Worm (Caenorhabditis elegans) whole organism, mixed stage, embryonic: ENCODE measurements around the gene mtpn-1.

Experiments
- M03D4.4 ChIP-seq: sonication (generic microtip); optimal IDR thresholded peaks from 2 replicates; lab custom pipeline; 2017; ENCODE audit warnings: mild to moderate bottlenecking, missing genetic modification characterization, missing compliant biosample characterization
- bed-3 ChIP-seq: fragments of 200-800 bp; sonication (Bioruptor generic); optimal IDR thresholded peaks from 3 replicates; lab custom pipeline; 2018; ENCODE audit warnings: mild to moderate bottlenecking, missing genetic modification characterization, moderate library complexity, missing compliant biosample characterization
- ceh-39 ChIP-seq: fragments of 150-350 bp; optimal IDR thresholded peaks from 2 replicates; lab custom pipeline; 2014; ENCODE audit warnings: missing biosample characterization, missing genetic modification characterization
- ceh-43 ChIP-seq: fragments of 200-800 bp; sonication (Bioruptor generic); optimal IDR thresholded peaks from 2 replicates; lab custom pipeline; 2018; ENCODE audit warnings: mild to moderate bottlenecking, missing genetic modification characterization, moderate library complexity, missing compliant biosample characterization
- ces-1 ChIP-seq: fragments of 150-350 bp; optimal IDR thresholded peaks from 2 replicates; lab custom pipeline; 2014; ENCODE audit warnings: missing biosample characterization, missing genetic modification reagents, missing genetic modification characterization
- drap-1 ChIP-seq: fragments of 200-800 bp; sonication (Bioruptor generic); optimal IDR thresholded peaks from 3 replicates; lab custom pipeline; 2018; ENCODE audit warnings: mild to moderate bottlenecking, missing genetic modification characterization, missing compliant biosample characterization
- ham-2 ChIP-seq: fragments of 200-800 bp; sonication (Bioruptor generic); optimal IDR thresholded peaks from 2 replicates; lab custom pipeline; 2018; ENCODE audit warnings: mild to moderate bottlenecking, missing genetic modification characterization, missing compliant biosample characterization
- lin-32 ChIP-seq: fragments of 200-800 bp; sonication (Bioruptor generic); optimal IDR thresholded peaks from 2 replicates; lab custom pipeline; 2018; ENCODE audit warnings: mild to moderate bottlenecking, missing genetic modification characterization, missing compliant biosample characterization
- lsy-2 ChIP-seq: fragments of 150-350 bp; optimal IDR thresholded peaks from 2 replicates; lab custom pipeline; 2014; ENCODE audit warnings: missing biosample characterization, missing genetic modification characterization
- mab-5 ChIP-seq: fragments of 150-350 bp; optimal IDR thresholded peaks from 2 replicates; lab custom pipeline; 2014; ENCODE audit warnings: missing biosample characterization, missing genetic modification characterization
- nhr-28 ChIP-seq: fragments of 150-350 bp; optimal IDR thresholded peaks from 2 replicates; lab custom pipeline; 2014; ENCODE audit warnings: missing biosample characterization, missing genetic modification characterization
- tbx-8 ChIP-seq: fragments of 200-800 bp; sonication (Bioruptor generic); optimal IDR thresholded peaks from 2 replicates; lab custom pipeline; 2018; ENCODE audit warnings: mild to moderate bottlenecking, missing genetic modification characterization, moderate library complexity, missing compliant biosample characterization
- unc-39 ChIP-seq: fragments of 150-350 bp; optimal IDR thresholded peaks from 2 replicates; lab custom pipeline; 2014; ENCODE audit warnings: missing biosample characterization, missing genetic modification characterization
- zip-8 ChIP-seq: fragments of 150-350 bp; optimal IDR thresholded peaks from 2 replicates; lab custom pipeline; 2014; ENCODE audit warnings: missing biosample characterization, missing genetic modification characterization

The mtpn-1 gene

DNA sequence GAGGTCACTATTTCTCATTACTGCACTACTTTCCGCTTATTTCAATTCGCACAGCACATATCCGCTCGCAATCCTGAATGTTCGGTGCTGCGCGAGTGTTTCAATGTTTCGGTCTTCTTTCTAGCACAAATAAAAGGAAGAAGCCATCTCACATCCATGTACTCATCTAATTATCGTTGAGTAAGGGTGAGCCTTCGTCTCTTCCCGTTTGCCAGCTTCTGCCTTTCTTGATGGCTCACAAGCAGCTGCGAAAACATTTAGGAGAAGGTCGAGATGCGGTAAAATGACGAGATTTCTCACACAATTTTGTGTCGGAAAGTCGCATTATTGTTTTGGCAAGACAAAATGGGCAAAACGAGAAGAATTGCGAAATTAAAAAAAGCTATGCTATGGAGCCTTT is 47.6 kb downstream of the mtpn-1 start:
- peak; percentile 91 for TF ChIP-seq ces-1 (GFP tag; lab: Kevin White, UChicago)
- no peak for TF ChIP-seq M03D4.4 (tag; lab: Kevin White, UChicago)
- no peak for TF ChIP-seq mab-5
- no peak for TF ChIP-seq unc-39 (tag; lab: Kevin White, UChicago)
- TF ChIP-seq ceh-39, result no peak
- no peak for TF ChIP-seq ham-2 (GFP tag; lab: Kevin White, UChicago)

- TF ChIP-seq lsy-2, result no peak
- TF ChIP-seq ceh-43 (GFP tag; lab: Kevin White, UChicago), result no peak
- no peak for TF ChIP-seq nhr-28 (tag; lab: Kevin White, UChicago)
- TF ChIP-seq bed-3, result no peak
- no peak for TF ChIP-seq drap-1 (GFP tag; lab: Kevin White, UChicago)
- TF ChIP-seq unc-39 (tag; lab: Kevin White, UChicago), result no peak
- TF ChIP-seq tbx-8 (GFP tag; lab: Kevin White, UChicago), result no peak
- TF ChIP-seq ceh-39, result no peak
Measured at ce11 chrX:2456141-2456540, 48.9 kb downstream of the mtpn-1 start.

ce11 chrX:2457461-2457860 is 50.2 kb downstream of the mtpn-1 start:
- TF ChIP-seq ceh-39, result no peak
- TF ChIP-seq lin-32 (GFP tag; lab: Kevin White, UChicago), result no peak
- TF ChIP-seq unc-39 (tag; lab: Kevin White, UChicago), result no peak
- no peak for TF ChIP-seq tbx-8 (GFP tag; lab: Kevin White, UChicago)
- no peak for TF ChIP-seq zip-8
- no peak for TF ChIP-seq lsy-2
- no peak for TF ChIP-seq M03D4.4 (tag; lab: Kevin White, UChicago)
- TF ChIP-seq bed-3, result no peak
